Worm (Caenorhabditis elegans): ENCODE results near the gene C09G5.14.

C09G5.14 gene

ce11 chrII:10723069-10723468 lies at the start of gene C09G5.14:
TSS of gene C09G5.14 (minus strand) at chrII:10723169.
- TF ChIP-seq B0261.1 (tag; optimal IDR thresholded peaks at IDR 0.05): no peak
- TF ChIP-seq dpff-1 (tag; optimal IDR thresholded peaks at IDR 0.05): no peak
- no peak for TF ChIP-seq ceh-58 (GFP tag; IDR thresholded peaks at IDR 0.05)
- no peak for TF ChIP-seq tlf-1 (GFP tag; optimal IDR thresholded peaks at IDR 0.05)

- no peak for TF ChIP-seq pha-4 (tag; optimal IDR thresholded peaks at IDR 0.05)
- TF ChIP-seq T26A5.8 (tag; optimal IDR thresholded peaks at IDR 0.05): no peak
- TF ChIP-seq C17E4.6 (GFP tag; IDR thresholded peaks at IDR 0.05): no peak
- TF ChIP-seq gei-17 (GFP tag; optimal IDR thresholded peaks at IDR 0.05): no peak
- TF ChIP-seq ztf-26 (tag; optimal IDR thresholded peaks at IDR 0.05): no peak
- no peak for TF ChIP-seq nhr-80 (tag; optimal IDR thresholded peaks at IDR 0.05)
- no peak for TF ChIP-seq Y56A3A.18 (GFP tag; IDR thresholded peaks at IDR 0.05)
- peak; percentile 48; the same call in 1 of the 2 replicates for TF ChIP-seq zfh-2 (GFP tag; conservative IDR thresholded peaks at IDR 0.05)
Observed at ce11 chrII:10769291-10769690, 46.3 kb upstream of the C09G5.14 start.

ce11 chrII:10767977-10768376 lies 45.0 kb upstream of the C09G5.14 start:
- TF ChIP-seq snpc-4 (GFP tag; optimal IDR thresholded peaks at IDR 0.05) (no peak), snpc-4 (tag; optimal IDR thresholded peaks at IDR 0.05) (peak in 2 of 4 experiments; percentile 29 to 57), ceh-100 (GFP tag; IDR thresholded peaks at IDR 0.05) (no peak), snpc-1.1 (tag; optimal IDR thresholded peaks at IDR 0.05; ENCODE audit: insufficient read depth) (peak; percentile 65), ekl-4 (GFP tag; IDR thresholded peaks at IDR 0.05) (no peak), zim-3 (tag; optimal IDR thresholded peaks at IDR 0.05) (no peak), cebp-2 (GFP tag; IDR thresholded peaks at IDR 0.05) (no peak), B0035.1 (tag; optimal IDR thresholded peaks at IDR 0.05) (no peak)

- TF ChIP-seq hrde-1 (tag; optimal IDR thresholded peaks at IDR 0.05; ENCODE audit: borderline replicate concordance): no peak
- TF ChIP-seq Y53G8AR.9 (GFP tag; conservative IDR thresholded peaks at IDR 0.05): no peak
- no peak for TF ChIP-seq snpc-1.1 (tag; optimal IDR thresholded peaks at IDR 0.05; ENCODE audit: insufficient read depth)
- no peak for TF ChIP-seq Y95B8A.8 (GFP tag; IDR thresholded peaks at IDR 0.05)
- TF ChIP-seq dpl-1 (GFP tag; optimal IDR thresholded peaks at IDR 0.05): no peak
- TF ChIP-seq lin-35 (GFP tag; optimal IDR thresholded peaks at IDR 0.05): no peak
Observed at ce11 chrII:10766773-10767172, 43.8 kb upstream of the C09G5.14 start.

ce11 chrII:10765238-10765637 lies 42.3 kb upstream of the C09G5.14 start:
- TF ChIP-seq ceh-58 (GFP tag; IDR thresholded peaks at IDR 0.05) (no peak), lin-40 (tag; optimal IDR thresholded peaks at IDR 0.05) (no peak), hlh-26 (GFP tag; conservative IDR thresholded peaks at IDR 0.05) (no peak), nfyb-1 (GFP tag; IDR thresholded peaks at IDR 0.05) (no peak), unc-62 (GFP tag; optimal IDR thresholded peaks at IDR 0.05) (no peak), nhr-90 (tag; optimal IDR thresholded peaks at IDR 0.05) (no peak), Y79H2A.3 (GFP tag; conservative IDR thresholded peaks at IDR 0.05) (no peak), ZK185.1 (tag; optimal IDR thresholded peaks at IDR 0.05; ENCODE audit: poor library complexity, severe bottlenecking) (no peak), let-607 (tag; optimal IDR thresholded peaks at IDR 0.05) (no peak), cebp-1 (GFP tag; IDR thresholded peaks at IDR 0.05) (no peak), cebp-1 (tag; optimal IDR thresholded peaks at IDR 0.05) (no peak), Y53G8AR.9 (GFP tag; conservative IDR thresholded peaks at IDR 0.05) (no peak), dpl-1 (GFP tag; optimal IDR thresholded peaks at IDR 0.05) (no peak), pha-4 (tag; optimal IDR thresholded peaks at IDR 0.05) (no peak), F22D6.2 (tag; optimal IDR thresholded peaks at IDR 0.05) (no peak), Y95B8A.8 (GFP tag; IDR thresholded peaks at IDR 0.05) (no peak), Y67H2A.10 (GFP tag; conservative IDR thresholded peaks at IDR 0.05) (no peak), dpff-1 (tag; optimal IDR thresholded peaks at IDR 0.05) (no peak), ztf-3 (GFP tag; optimal IDR thresholded peaks at IDR 0.05) (no peak), madf-6 (GFP tag; IDR thresholded peaks at IDR 0.05) (no peak), nhr-27 (tag; optimal IDR thresholded peaks at IDR 0.05) (no peak)

Measured in whole organism, young adult.